Worm (Caenorhabditis elegans): ENCODE measurements around the gene Y48E1B.8.

DNA sequence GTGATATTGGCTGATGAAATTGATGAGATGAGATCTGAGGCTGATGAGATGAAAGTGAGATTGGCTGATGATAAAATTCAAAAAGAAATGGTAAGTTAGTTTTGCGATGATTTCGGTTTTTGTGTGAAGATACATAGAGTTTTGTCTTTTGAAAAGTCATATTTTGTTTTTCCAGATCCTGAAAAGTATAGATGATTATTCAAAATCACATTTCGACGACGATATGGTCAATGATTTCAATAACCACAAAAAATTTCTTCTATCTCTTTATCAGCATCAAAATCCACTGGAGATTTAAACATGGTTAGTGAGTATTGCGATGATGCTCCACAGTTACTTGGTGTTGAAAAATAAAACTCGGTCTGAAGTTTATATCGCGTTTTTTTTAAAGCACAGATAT is 15.4 kb downstream of the Y48E1B.8 start, which contains the start of gene csp-1:
- TF ChIP-seq ama-1 (optimal IDR thresholded peaks at IDR 0.05), result no peak
- no peak for TF ChIP-seq flt-1 (GFP tag; IDR thresholded peaks at IDR 0.05)
- no peak for TF ChIP-seq hmg-4 (GFP tag; optimal IDR thresholded peaks at IDR 0.05)
- no peak for TF ChIP-seq pes-1 (GFP tag; IDR thresholded peaks at IDR 0.05)
- no peak for TF ChIP-seq ceh-13 (GFP tag; optimal IDR thresholded peaks at IDR 0.05)
- TF ChIP-seq ets-7 (tag; optimal IDR thresholded peaks at IDR 0.05), result no peak
- TF ChIP-seq sea-1 (GFP tag; conservative IDR thresholded peaks at IDR 0.05), result no peak
- no peak for TF ChIP-seq tbx-11 (GFP tag; IDR thresholded peaks at IDR 0.05)

Measured in whole organism, early embryonic.